Fruit fly (Drosophila melanogaster) whole organism, embryonic: ENCODE data around the gene RpL8.
A peak's percentile ranks its signal among the peaks of the same experiment; 100 is the strongest.

Source experiments
- Atf-2 ChIP-seq: fragments of 200-800 bp; sonication (Bioruptor generic); optimal IDR thresholded peaks from 2 replicates; lab custom pipeline; 2016; ENCODE audit warnings: missing biosample characterization, missing genetic modification characterization
- B-H2 ChIP-seq: fragments of 200-800 bp; sonication (Bioruptor generic); optimal IDR thresholded peaks from 2 replicates; lab custom pipeline; 2018; ENCODE audit warnings: missing biosample characterization, mild to moderate bottlenecking, missing genetic modification characterization
- CG13287 ChIP-seq: fragments of 200-800 bp; sonication (Bioruptor generic); IDR thresholded peaks from 2 replicates; pipeline ENCODE4 v1.3.6; 2022; ENCODE audit warnings: missing biosample characterization, missing genetic modification characterization; ENCODE audit not compliant: partially characterized antibody
- CG14710 ChIP-seq: fragments of 200-800 bp; sonication (Bioruptor generic); optimal IDR thresholded peaks from 3 replicates; lab custom pipeline; 2019; ENCODE audit warnings: missing biosample characterization, mild to moderate bottlenecking, missing genetic modification characterization, moderate library complexity
- CG15479 ChIP-seq: fragments of 200-800 bp; sonication (Bioruptor generic); optimal IDR thresholded peaks from 3 replicates; lab custom pipeline; 2019; ENCODE audit warnings: missing biosample characterization, mild to moderate bottlenecking, missing genetic modification characterization, moderate library complexity
- CG6254 ChIP-seq: fragments of 200-800 bp; sonication (Bioruptor generic); optimal IDR thresholded peaks from 3 replicates; lab custom pipeline; 2017; ENCODE audit warnings: mild to moderate bottlenecking, missing biosample characterization, missing genetic modification reagents, missing genetic modification characterization
- CG7271 ChIP-seq: fragments of 200-800 bp; sonication (Bioruptor generic); optimal IDR thresholded peaks from 2 replicates; lab custom pipeline; 2018; ENCODE audit warnings: missing biosample characterization, mild to moderate bottlenecking, missing genetic modification characterization, moderate library complexity
- CG7372 ChIP-seq: fragments of 200-800 bp; sonication (Bioruptor generic); IDR thresholded peaks from 2 replicates; pipeline ENCODE4 v1.3.6; 2022; ENCODE audit warnings: missing biosample characterization, missing genetic modification characterization
- CG7556 ChIP-seq: fragments of 200-800 bp; sonication (Bioruptor generic); optimal IDR thresholded peaks from 2 replicates; lab custom pipeline; 2017; ENCODE audit warnings: missing biosample characterization, mild to moderate bottlenecking, missing genetic modification characterization
- CG7786 ChIP-seq: fragments of 200-800 bp; sonication (Bioruptor generic); optimal IDR thresholded peaks from 2 replicates; lab custom pipeline; 2016; ENCODE audit warnings: missing biosample characterization, missing genetic modification characterization
- CTCF ChIP-seq: fragments of 200-800 bp; sonication (Bioruptor generic); optimal IDR thresholded peaks from 2 replicates; lab custom pipeline; 2017; ENCODE audit warnings: missing biosample characterization, mild to moderate bottlenecking, missing genetic modification characterization, moderate library complexity
- CoRest ChIP-seq: fragments of 200-800 bp; sonication (Bioruptor generic); optimal IDR thresholded peaks from 3 replicates; lab custom pipeline; 2018; ENCODE audit warnings: missing biosample characterization, mild to moderate bottlenecking, missing genetic modification characterization, moderate library complexity
- D19B ChIP-seq: fragments of 200-800 bp; sonication (Bioruptor generic); optimal IDR thresholded peaks from 2 replicates; lab custom pipeline; 2017; ENCODE audit warnings: missing biosample characterization, mild to moderate bottlenecking, missing genetic modification characterization
- Dip3 ChIP-seq: fragments of 200-800 bp; sonication (Bioruptor generic); optimal IDR thresholded peaks from 3 replicates; lab custom pipeline; 2016; ENCODE audit warnings: missing biosample characterization, missing genetic modification characterization
- Dll ChIP-seq: fragments of 200-800 bp; sonication (Bioruptor generic); IDR thresholded peaks from 4 replicates; pipeline ENCODE4 v1.3.6; 2022; ENCODE audit warnings: missing biosample characterization, missing genetic modification characterization; ENCODE audit not compliant: partially characterized antibody
- Drgx ChIP-seq: fragments of 200-800 bp; sonication (Bioruptor generic); IDR thresholded peaks from 2 replicates; pipeline ENCODE4 v1.3.6; 2022; ENCODE audit warnings: missing biosample characterization, missing genetic modification characterization
- E2f2 ChIP-seq: fragments of 200-800 bp; sonication (Bioruptor generic); IDR thresholded peaks from 2 replicates; pipeline ENCODE4 v1.3.6; 2022; ENCODE audit warnings: missing biosample characterization, missing genetic modification characterization
- Med ChIP-seq: fragments of 200-800 bp; sonication (Bioruptor generic); peaks from one replicate; lab custom pipeline; 2016; ENCODE audit warnings: missing biosample characterization, missing genetic modification characterization, mild to moderate bottlenecking, inconsistent platforms, moderate library complexity
- Sry-β ChIP-seq: fragments of 200-800 bp; sonication (Bioruptor generic); optimal IDR thresholded peaks from 2 replicates; lab custom pipeline; 2018; ENCODE audit warnings: missing biosample characterization, mild to moderate bottlenecking, missing genetic modification characterization, moderate library complexity
- ash1 ChIP-seq: fragments of 200-800 bp; sonication (Bioruptor generic); optimal IDR thresholded peaks from 2 replicates; lab custom pipeline; 2018; ENCODE audit warnings: missing biosample characterization, mild to moderate bottlenecking, missing genetic modification characterization
- br ChIP-seq: fragments of >200 bp; optimal IDR thresholded peaks from 2 replicates; lab custom pipeline; 2017
- cato ChIP-seq: fragments of 200-800 bp; sonication (Bioruptor generic); optimal IDR thresholded peaks from 2 replicates; lab custom pipeline; 2016; ENCODE audit warnings: missing biosample characterization, missing genetic modification characterization, borderline replicate concordance
- dan ChIP-seq: fragments of 200-800 bp; sonication (Bioruptor generic); IDR thresholded peaks from 2 replicates; pipeline ENCODE4 v1.3.6; 2022; ENCODE audit warnings: missing biosample characterization, missing genetic modification characterization
- gfzf ChIP-seq: fragments of 200-800 bp; sonication (Bioruptor generic); optimal IDR thresholded peaks from 2 replicates; lab custom pipeline; 2016; ENCODE audit warnings: missing biosample characterization, mild to moderate bottlenecking, missing genetic modification characterization, moderate library complexity
- inv ChIP-seq: fragments of 200-800 bp; sonication (Bioruptor generic); IDR thresholded peaks from 2 replicates; pipeline ENCODE4 v1.3.6; 2022; ENCODE audit warnings: missing biosample characterization, missing genetic modification characterization; ENCODE audit not compliant: partially characterized antibody
- ken ChIP-seq: fragments of 200-800 bp; sonication (Bioruptor generic); IDR thresholded peaks from 3 replicates; pipeline ENCODE4 v1.3.6; 2022; ENCODE audit warnings: missing biosample characterization, missing genetic modification characterization
- mld ChIP-seq: fragments of 200-800 bp; sonication (Bioruptor generic); IDR thresholded peaks from 3 replicates; pipeline ENCODE4 v1.3.6; 2022; ENCODE audit warnings: missing biosample characterization, missing genetic modification characterization; ENCODE audit not compliant: partially characterized antibody
- nerfin-1 ChIP-seq: fragments of 200-800 bp; sonication (Bioruptor generic); optimal IDR thresholded peaks from 3 replicates; lab custom pipeline; 2019; ENCODE audit warnings: missing biosample characterization, mild to moderate bottlenecking, missing genetic modification characterization, moderate library complexity
- nmo ChIP-seq: fragments of 200-800 bp; sonication (Bioruptor generic); optimal IDR thresholded peaks from 2 replicates; lab custom pipeline; 2018; ENCODE audit warnings: missing biosample characterization, mild to moderate bottlenecking, missing genetic modification characterization, moderate library complexity
- phol ChIP-seq: fragments of 200-800 bp; sonication (Bioruptor generic); optimal IDR thresholded peaks from 3 replicates; lab custom pipeline; 2018; ENCODE audit warnings: missing biosample characterization, mild to moderate bottlenecking, missing genetic modification characterization, moderate library complexity
- repo ChIP-seq: fragments of 200-800 bp; sonication (Bioruptor generic); optimal IDR thresholded peaks from 2 replicates; lab custom pipeline; 2016; ENCODE audit warnings: missing biosample characterization, missing genetic modification characterization
- ro ChIP-seq: fragments of 200-800 bp; sonication (Bioruptor generic); IDR thresholded peaks from 2 replicates; pipeline ENCODE4 v1.3.6; 2022; ENCODE audit warnings: missing biosample characterization, missing genetic modification characterization
- row ChIP-seq: fragments of 200-800 bp; sonication (Bioruptor generic); IDR thresholded peaks from 3 replicates; pipeline ENCODE4 v1.3.6; 2022; ENCODE audit warnings: missing biosample characterization, missing genetic modification characterization
- sens ChIP-seq: fragments of 200-800 bp; sonication (Bioruptor generic); peaks from one replicate; lab custom pipeline; 2016; ENCODE audit warnings: missing biosample characterization, missing genetic modification characterization
- slbo ChIP-seq: fragments of 200-800 bp; sonication (Bioruptor generic); IDR thresholded peaks from 2 replicates; pipeline ENCODE4 v1.3.6; 2022; ENCODE audit warnings: missing biosample characterization, missing genetic modification characterization
- sob ChIP-seq: fragments of 200-800 bp; sonication (Bioruptor generic); IDR thresholded peaks from 2 replicates; pipeline ENCODE4 v1.3.6; 2022; ENCODE audit warnings: missing biosample characterization, missing genetic modification characterization
- sr ChIP-seq: fragments of 200-800 bp; sonication (Bioruptor generic); IDR thresholded peaks from 3 replicates; pipeline ENCODE4 v1.3.6; 2022; ENCODE audit warnings: missing biosample characterization, missing genetic modification characterization
- stwl ChIP-seq: fragments of 200-800 bp; sonication (Bioruptor generic); optimal IDR thresholded peaks from 3 replicates; lab custom pipeline; 2018; ENCODE audit warnings: missing biosample characterization, mild to moderate bottlenecking, missing genetic modification characterization, moderate library complexity
- trem ChIP-seq: fragments of 200-800 bp; optimal IDR thresholded peaks from 3 replicates; lab custom pipeline; 2019; ENCODE audit warnings: missing biosample characterization, mild to moderate bottlenecking, missing genetic modification characterization, moderate library complexity
- trh ChIP-seq: fragments of 200-800 bp; sonication (Bioruptor generic); optimal IDR thresholded peaks from 2 replicates; lab custom pipeline; 2016; ENCODE audit warnings: missing biosample characterization, missing genetic modification characterization

The RpL8 gene

dm6 chr3L:2600144-2600543 lies 12.9 kb downstream of the RpL8 start, which contains the start of gene CG16986 (continued):
- TF ChIP-seq cato (GFP tag; lab: Kevin White, UChicago) (no peak), repo (no peak), CG6254 (GFP tag; lab: Kevin White, UChicago) (no peak), Dll (peak; percentile 48; the same call in 3 of the 4 replicates), B-H2 (GFP tag; lab: Kevin White, UChicago) (no peak), gfzf (GFP tag; lab: Kevin White, UChicago) (no peak), Sry-β (GFP tag; lab: Kevin White, UChicago) (no peak), CG14710 (tag; lab: Kevin White, UChicago) (no peak), CG13287 (GFP tag; lab: Robert Waterston, UW) (peak; percentile 37; the same call in 1 of the 2 replicates), CG7556 (GFP tag; lab: Kevin White, UChicago) (no peak), CG15479 (GFP tag; lab: Kevin White, UChicago) (no peak), E2f2 (peak; percentile 31; the same call in 1 of the 2 replicates), CG7271 (tag; lab: Kevin White, UChicago) (no peak), ken (GFP tag; lab: Robert Waterston, UW) (no peak), trh (no peak), phol (tag; lab: Kevin White, UChicago) (no peak), dan (GFP tag; lab: Robert Waterston, UW) (no peak), sr (no peak), inv (no peak), trem (tag; lab: Kevin White, UChicago) (peak; percentile 10), Med (GFP tag; lab: Kevin White, UChicago) (no peak), br (lab: Kevin White, UChicago) (no peak), Dip3 (no peak), slbo (GFP tag; lab: Robert Waterston, UW) (no peak), stwl (peak; percentile 14), CoRest (tag; lab: Kevin White, UChicago) (no peak)

DNA sequence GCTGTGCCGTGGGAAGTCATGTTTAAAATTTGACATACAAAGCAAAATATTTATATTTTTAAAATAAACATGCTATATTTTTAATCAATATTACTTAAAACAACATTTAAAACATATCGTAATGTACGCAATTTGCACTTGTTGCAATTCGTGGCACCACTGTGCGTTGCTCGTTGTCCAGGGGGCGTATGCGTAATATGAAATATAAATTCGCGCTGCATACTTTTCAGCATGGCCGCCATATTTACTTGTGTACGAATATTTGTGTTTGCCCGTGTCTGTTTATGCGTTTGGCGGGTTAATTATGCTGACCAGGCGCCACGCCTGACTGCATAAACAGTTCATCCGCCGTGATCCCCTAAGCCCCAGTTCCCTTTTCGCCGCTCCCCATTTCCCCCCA lies 21.6 kb downstream of the RpL8 start:
- TF ChIP-seq CG7372 (peak; percentile 82), phol (tag; lab: Kevin White, UChicago) (peak; percentile 43), ash1 (GFP tag; lab: Kevin White, UChicago) (no peak), sens (GFP tag; lab: Kevin White, UChicago) (peak; percentile 62), CTCF (GFP tag; lab: Kevin White, UChicago) (peak; percentile 51)

dm6 chr3L:2614222-2614621 lies 27.0 kb downstream of the RpL8 start:
- peak; percentile 27; the same call in 1 of the 2 replicates for TF ChIP-seq Drgx (GFP tag; lab: Robert Waterston, UW)
- no peak for TF ChIP-seq CG7786 (GFP tag; lab: Kevin White, UChicago)
- TF ChIP-seq row (GFP tag; lab: Robert Waterston, UW), result peak; percentile 39; the same call in 1 of the 3 replicates
- no peak for TF ChIP-seq repo
- no peak for TF ChIP-seq Atf-2 (GFP tag; lab: Kevin White, UChicago)
- TF ChIP-seq nmo (GFP tag; lab: Kevin White, UChicago), result no peak
- TF ChIP-seq D19B (GFP tag; lab: Kevin White, UChicago), result peak; percentile 15
- TF ChIP-seq, all 482 proteins: peak for 3

DNA sequence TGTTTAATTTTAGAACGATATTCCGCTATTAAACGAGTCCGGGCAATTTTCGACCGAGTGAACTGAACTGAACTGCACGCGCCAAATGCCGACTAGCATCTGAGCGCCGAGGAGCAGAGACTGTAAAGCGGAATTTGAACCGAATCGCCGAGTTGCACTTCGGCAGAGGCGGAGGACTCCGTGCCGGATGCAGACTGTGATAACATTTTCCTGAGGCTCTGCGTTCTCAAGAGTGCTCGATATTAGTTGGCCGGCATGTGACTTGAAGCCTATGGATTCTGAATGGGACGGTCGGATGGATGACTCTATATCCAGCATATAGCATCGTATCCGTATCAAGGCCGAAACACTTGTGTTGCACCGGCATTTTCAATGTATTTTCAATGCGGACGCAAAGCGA lies 42.7 kb downstream of the RpL8 start, which contains the start of gene Pxn:
TSS of gene Pxn (minus strand) at position 101 of the 400 bp plus-strand sequence.
- TF ChIP-seq sob (GFP tag; lab: Robert Waterston, UW) (0 out of 2 replicates have a peak, but pooled peaks have one; percentile 6), nerfin-1 (tag; lab: Kevin White, UChicago) (no peak), CG15479 (GFP tag; lab: Kevin White, UChicago) (peak; percentile 7), ro (GFP tag; lab: Robert Waterston, UW) (0 out of 2 replicates have a peak, but pooled peaks have one; percentile 22), mld (0 out of 3 replicates have a peak, but pooled peaks have one; percentile 22)
